Fruit fly (Drosophila melanogaster): Measurements from ENCODE around the gene Ptx1.

Gene Ptx1

dm6 chr3R:30887302-30887701, 25.3 kb upstream of the Ptx1 start:
- TF ChIP-seq net (GFP tag; optimal IDR thresholded peaks at IDR 0.05), result no peak

- TF ChIP-seq CG6854 (GFP tag; optimal IDR thresholded peaks at IDR 0.05), result peak; percentile 17
- peak; percentile 83 for TF ChIP-seq achi (GFP tag; optimal IDR thresholded peaks at IDR 0.05)
- TF ChIP-seq CG4318 (GFP tag; optimal IDR thresholded peaks at IDR 0.05), result peak; percentile 60
- TF ChIP-seq CG10631 (GFP tag; optimal IDR thresholded peaks at IDR 0.05), result peak; percentile 79
- peak; percentile 91 for TF ChIP-seq cyc (GFP tag; optimal IDR thresholded peaks at IDR 0.05)
- peak; percentile 79 for TF ChIP-seq Eip75B (GFP tag; optimal IDR thresholded peaks at IDR 0.05)
- TF ChIP-seq topi (GFP tag; optimal IDR thresholded peaks at IDR 0.05), result peak; percentile 86
- peak; percentile 71 for TF ChIP-seq CG8319 (GFP tag; optimal IDR thresholded peaks at IDR 0.05)
- peak; percentile 88 for TF ChIP-seq eg (GFP tag; IDR thresholded peaks at IDR 0.05)
- TF ChIP-seq Hr4 (GFP tag; optimal IDR thresholded peaks at IDR 0.05), result peak; percentile 85
- peak; percentile 93 for TF ChIP-seq Hr39 (GFP tag; optimal IDR thresholded peaks at IDR 0.05)
- TF ChIP-seq Blimp-1 (GFP tag; optimal IDR thresholded peaks at IDR 0.05), result peak; percentile 55
- peak; percentile 77 for TF ChIP-seq CG34406 (GFP tag; optimal IDR thresholded peaks at IDR 0.05)
- peak; percentile 82 for TF ChIP-seq CG32006 (GFP tag; optimal IDR thresholded peaks at IDR 0.05)
- peak; percentile 57 for TF ChIP-seq CG16779 (tag; optimal IDR thresholded peaks at IDR 0.05)
- peak; percentile 53 for TF ChIP-seq dsx (GFP tag; optimal IDR thresholded peaks at IDR 0.05; ENCODE audit: poor library complexity, severe bottlenecking)
- TF ChIP-seq fd85E (GFP tag; optimal IDR thresholded peaks at IDR 0.05), result no peak
- peak; percentile 85 for TF ChIP-seq OdsH (GFP tag; optimal IDR thresholded peaks at IDR 0.05)
- TF ChIP-seq CG11294 (GFP tag; IDR thresholded peaks at IDR 0.05), result peak; percentile 81
- peak; percentile 91 for TF ChIP-seq Sox14 (GFP tag; optimal IDR thresholded peaks at IDR 0.05)
- TF ChIP-seq CG6808 (GFP tag; optimal IDR thresholded peaks at IDR 0.05), result peak; percentile 50
- TF ChIP-seq CG11902 (GFP tag; optimal IDR thresholded peaks at IDR 0.05), result peak; percentile 85
- TF ChIP-seq Ets96B (tag; optimal IDR thresholded peaks at IDR 0.05), result peak; percentile 75
- peak; percentile 85 for TF ChIP-seq Ets21C (GFP tag; optimal IDR thresholded peaks at IDR 0.05)
- peak; percentile 86 for TF ChIP-seq Smox (GFP tag; optimal IDR thresholded peaks at IDR 0.05)
- peak; percentile 69 for TF ChIP-seq CG6276 (GFP tag; optimal IDR thresholded peaks at IDR 0.05)
- peak; percentile 38 for TF ChIP-seq Eip93F (GFP tag; optimal IDR thresholded peaks at IDR 0.05)
- TF ChIP-seq fd59A (GFP tag; optimal IDR thresholded peaks at IDR 0.05), result peak; percentile 52
- TF ChIP-seq CG11762 (GFP tag; optimal IDR thresholded peaks at IDR 0.05; ENCODE audit: insufficient read depth), result peak; percentile 67
- no peak for TF ChIP-seq Hr38 (GFP tag; optimal IDR thresholded peaks at IDR 0.05)
- TF ChIP-seq Lpt (GFP tag; optimal IDR thresholded peaks at IDR 0.05), result peak; percentile 68
- peak; percentile 81 for TF ChIP-seq Sox15 (GFP tag; optimal IDR thresholded peaks at IDR 0.05)
- TF ChIP-seq pdm3 (GFP tag; optimal IDR thresholded peaks at IDR 0.05), result peak; percentile 84
- TF ChIP-seq CG9139 (GFP tag; optimal IDR thresholded peaks at IDR 0.05), result peak; percentile 23
- peak; percentile 77 for TF ChIP-seq CG10669 (GFP tag; optimal IDR thresholded peaks at IDR 0.05)
- TF ChIP-seq CG6792 (GFP tag; optimal IDR thresholded peaks at IDR 0.05), result peak; percentile 83
- TF ChIP-seq CG31627 (GFP tag; optimal IDR thresholded peaks at IDR 0.05), result peak; percentile 93
- peak; percentile 73 for TF ChIP-seq CG3032 (tag; optimal IDR thresholded peaks at IDR 0.05)
- TF ChIP-seq CG8119 (GFP tag; IDR thresholded peaks at IDR 0.05), result peak; percentile 71
- TF ChIP-seq CG3919 (GFP tag; optimal IDR thresholded peaks at IDR 0.05), result peak; percentile 86
- TF ChIP-seq vri (GFP tag; optimal IDR thresholded peaks at IDR 0.05), result peak; percentile 75
- TF ChIP-seq CG7368 (GFP tag; optimal IDR thresholded peaks at IDR 0.05), result peak; percentile 80
- TF ChIP-seq acj6 (GFP tag; optimal IDR thresholded peaks at IDR 0.05), result peak; percentile 89
- TF ChIP-seq fkh (GFP tag; optimal IDR thresholded peaks at IDR 0.05), result no peak
- peak; percentile 93 for TF ChIP-seq Eip78C (GFP tag)
- TF ChIP-seq CG15336 (GFP tag; IDR thresholded peaks at IDR 0.05), result peak; percentile 51; the same call in 1 of the 2 replicates
- TF ChIP-seq ss (GFP tag; optimal IDR thresholded peaks at IDR 0.05), result peak in 1 of 2 experiments; percentile 71
Observed at dm6 chr3R:30887711-30888549, 24.6 kb upstream of the Ptx1 start.
